Fruit fly (Drosophila melanogaster) ovary, adult (tissue): ENCODE measurements around the gene Sgt1.
A peak's percentile ranks its signal among the peaks of the same experiment; 100 is the strongest.

Experiments used
- CG17801 ChIP-seq: fragments of 200-800 bp; optimal IDR thresholded peaks from 2 replicates; lab custom pipeline; 2019; ENCODE audit warnings: missing biosample characterization, mild to moderate bottlenecking, missing genetic modification characterization, moderate library complexity; ENCODE audit not compliant: partially characterized antibody

Gene Sgt1

DNA sequence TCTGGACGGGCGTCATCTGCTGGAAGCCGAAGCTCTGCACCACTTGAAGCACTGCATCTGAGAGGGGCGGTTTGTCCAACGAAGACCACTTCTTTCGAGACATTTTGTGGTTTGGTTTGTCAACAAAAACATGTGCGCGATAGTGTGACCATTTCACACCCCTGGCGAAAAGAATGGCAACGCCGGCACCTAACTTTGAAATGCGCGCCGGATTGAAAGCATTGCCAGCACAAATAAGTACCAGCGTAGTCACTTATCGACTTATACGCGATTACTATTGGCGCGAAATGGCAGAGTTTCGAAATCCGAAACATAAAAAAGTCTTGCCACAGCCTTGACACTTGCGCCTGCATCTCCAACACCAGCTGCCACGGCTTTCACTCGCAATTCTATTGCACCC lies 35.3 kb downstream of the Sgt1 start, which contains the start of gene CG9630:
TSS of gene CG9630 (minus strand) at position 157 of the 400 bp plus-strand sequence.
- peak; percentile 2 for TF ChIP-seq CG17801 (GFP tag; lab: Kevin White, UChicago)

- TF ChIP-seq CG17801 (GFP tag; lab: Kevin White, UChicago), result peak; percentile 73
Measured at dm6 chr3R:8264302-8265080, 40.6 kb downstream of the Sgt1 start, which contains the start of the genes RPA1 and Mcm2. RPA1 (minus strand) TSS chr3R:8264451. Mcm2 (plus strand) TSS chr3R:8264970.

DNA sequence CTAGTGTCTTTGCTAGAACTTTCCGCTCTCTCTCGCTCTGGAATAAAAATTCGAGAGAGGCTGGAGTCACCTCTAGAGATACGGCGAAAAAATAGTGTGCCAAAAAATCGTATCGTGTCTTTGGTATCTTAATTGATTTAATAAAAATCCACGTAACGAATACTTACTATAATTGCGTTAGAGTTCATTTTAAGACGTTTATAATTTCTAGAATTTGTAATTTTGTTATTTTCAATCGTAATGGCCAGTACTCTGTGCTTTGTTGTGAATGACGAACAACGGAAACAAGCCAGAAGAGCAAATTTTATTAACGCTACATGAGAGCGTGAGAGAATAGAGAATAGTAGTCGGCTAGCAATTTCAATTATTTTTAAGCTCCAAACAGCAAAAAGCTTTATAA lies 43.4 kb downstream of the Sgt1 start:
- peak; percentile 9 for TF ChIP-seq CG17801 (GFP tag; lab: Kevin White, UChicago)

dm6 chr3R:8256040-8256439 lies 49.0 kb downstream of the Sgt1 start:
- no peak for TF ChIP-seq CG17801 (GFP tag; lab: Kevin White, UChicago)

- no peak for TF ChIP-seq CG17801 (GFP tag; lab: Kevin White, UChicago)
Measured at dm6 chr3R:8254347-8254746, 50.7 kb downstream of the Sgt1 start.
